Worm (Caenorhabditis elegans) whole organism, L4 larva: Measurements from ENCODE around the gene exc-5.

Experiments used
- ZK546.5 ChIP-seq, 2 experiments: sonication (generic microtip); optimal IDR thresholded peaks; 2 replicates each; lab custom pipeline; 2017; ENCODE audit warnings: missing biosample characterization in 2 of 2, missing genetic modification characterization in 2 of 2
- ama-1 ChIP-seq: fragments of 150-350 bp; optimal IDR thresholded peaks from 2 replicates; lab custom pipeline; 2014; ENCODE audit warnings: inconsistent platforms, mixed read lengths
- arid-1 ChIP-seq: fragments of 200-800 bp; sonication (Bioruptor generic); conservative IDR thresholded peaks from 2 replicates; pipeline ENCODE4 v1.3.6; 2022; ENCODE audit warnings: missing genetic modification reagents, missing genetic modification characterization, missing compliant biosample characterization
- ces-1 ChIP-seq: fragments of 150-350 bp; sonication (generic microtip); optimal IDR thresholded peaks from 4 replicates; lab custom pipeline; 2014; ENCODE audit warnings: missing biosample characterization, missing genetic modification reagents, missing genetic modification characterization
- daf-12 ChIP-seq: fragments of 150-350 bp; optimal IDR thresholded peaks from 2 replicates; lab custom pipeline; 2014; ENCODE audit warnings: missing biosample characterization, missing genetic modification reagents, missing genetic modification characterization
- dmd-9 ChIP-seq: fragments of 200-800 bp; sonication (Bioruptor generic); IDR thresholded peaks from 2 replicates; pipeline ENCODE4 v1.3.6; 2022; ENCODE audit warnings: missing genetic modification reagents, missing genetic modification characterization, missing compliant biosample characterization
- gei-8 ChIP-seq: fragments of 200-800 bp; sonication (Bioruptor generic); optimal IDR thresholded peaks from 2 replicates; lab custom pipeline; 2018; ENCODE audit warnings: mild to moderate bottlenecking, missing genetic modification characterization, missing compliant biosample characterization
- lin-29 ChIP-seq: fragments of 200-800 bp; sonication (Bioruptor generic); IDR thresholded peaks from 2 replicates; pipeline ENCODE4 v1.3.6; 2022; ENCODE audit warnings: missing genetic modification reagents, missing genetic modification characterization, missing compliant biosample characterization
- mes-2 ChIP-seq: sonication (generic microtip); optimal IDR thresholded peaks from 2 replicates; lab custom pipeline; 2016; ENCODE audit warnings: missing genotype, mild to moderate bottlenecking, missing genetic modification characterization, missing compliant biosample characterization; ENCODE audit not compliant: poor library complexity, severe bottlenecking
- unc-39 ChIP-seq: sonication (generic microtip); optimal IDR thresholded peaks from 2 replicates; lab custom pipeline; 2017; ENCODE audit warnings: missing biosample characterization, missing genetic modification characterization
- unc-62 ChIP-seq, 3 experiments: fragments of 150-350 bp in 1 of 3; sonication (generic microtip); optimal IDR thresholded peaks in 2 of 3; peaks in 1 of 3; 1 replicate in 1 of 3; 2 replicates in 2 of 3; lab custom pipeline; 2014 to 2017; ENCODE audit warnings: missing biosample characterization in 3 of 3, missing genetic modification characterization in 3 of 3, missing genetic modification reagents in 3 of 3, missing genotype in 1 of 3
- vab-7 ChIP-seq: fragments of 200-800 bp; sonication (Bioruptor generic); IDR thresholded peaks from 2 replicates; pipeline ENCODE4 v1.3.6; 2022; ENCODE audit warnings: missing genetic modification reagents, missing genetic modification characterization, missing compliant biosample characterization

DNA sequence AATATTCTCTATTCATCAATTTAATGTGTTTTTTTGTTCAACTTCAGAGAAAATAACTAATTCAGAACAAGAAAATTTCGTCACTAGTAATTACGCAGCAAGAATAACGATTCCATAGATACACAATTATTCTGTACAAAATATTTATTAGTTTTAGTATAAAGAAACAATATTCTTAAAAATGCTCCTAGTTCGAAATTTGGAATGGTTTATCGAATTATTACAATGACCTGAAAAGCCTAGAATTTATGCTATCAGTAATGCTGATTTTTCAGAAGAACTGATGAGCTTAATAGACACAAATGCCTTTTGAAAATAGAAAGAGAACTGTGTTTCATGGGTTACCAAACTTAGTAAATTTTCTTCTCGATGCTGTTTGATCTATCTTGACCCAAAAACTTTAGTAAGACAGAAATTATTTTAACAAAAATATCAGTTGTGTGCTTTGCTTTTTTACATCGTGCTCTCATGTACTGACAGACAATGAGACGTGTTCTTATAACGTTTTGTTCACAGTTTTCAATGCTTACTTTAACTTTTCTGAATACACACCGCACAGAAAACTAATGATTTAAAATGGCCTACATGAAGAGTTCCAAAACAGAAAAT lies 12.6 kb upstream of the exc-5 start:
- TF ChIP-seq dmd-9 (GFP tag; lab: Robert Waterston, UW) (no peak), unc-39 (tag; lab: Kevin White, UChicago) (no peak), lin-29 (no peak), ama-1 (lab: Kevin White, UChicago) (peak; percentile 52), unc-62 (GFP tag; optimal IDR thresholded peaks at IDR 0.05 in 1 of 2; lab: Kevin White, UChicago) (no peak), unc-62 (tag; optimal IDR thresholded peaks at IDR 0.05; lab: Kevin White, UChicago) (no peak), arid-1 (GFP tag; lab: Robert Waterston, UW) (no peak), ces-1 (GFP tag; lab: Kevin White, UChicago) (no peak), gei-8 (GFP tag; lab: Kevin White, UChicago) (no peak), mes-2 (tag; lab: Kevin White, UChicago) (peak; percentile 50), ZK546.5 (tag; optimal IDR thresholded peaks at IDR 0.05; lab: Kevin White, UChicago) (no peak), vab-7 (no peak), daf-12 (tag; lab: Kevin White, UChicago) (no peak)
